Fruit fly (Drosophila melanogaster): ENCODE results near the gene kmg.

- no peak for TF ChIP-seq Blimp-1 (GFP tag; optimal IDR thresholded peaks at IDR 0.05)
- TF ChIP-seq CG6854 (GFP tag; optimal IDR thresholded peaks at IDR 0.05) = no peak
- no peak for TF ChIP-seq CG15336 (GFP tag; IDR thresholded peaks at IDR 0.05)
- TF ChIP-seq salr (GFP tag; optimal IDR thresholded peaks at IDR 0.05) = no peak
- TF ChIP-seq CG6792 (GFP tag; optimal IDR thresholded peaks at IDR 0.05) = no peak
- no peak for TF ChIP-seq CG1621 (tag; optimal IDR thresholded peaks at IDR 0.05)
- no peak for TF ChIP-seq acj6 (GFP tag; optimal IDR thresholded peaks at IDR 0.05)
- no peak for TF ChIP-seq CG10669 (GFP tag; optimal IDR thresholded peaks at IDR 0.05)
- no peak for TF ChIP-seq achi (GFP tag; optimal IDR thresholded peaks at IDR 0.05)
- TF ChIP-seq Sox102F (GFP tag; optimal IDR thresholded peaks at IDR 0.05) = no peak
These were observed 18.8 kb downstream of the kmg start, which contains the start of gene Alg7 for dm6 chr2L:13179095-13179494.

Measured in whole organism, prepupa.